Worm (Caenorhabditis elegans) whole organism, young adult: ENCODE measurements around the gene Y39G8B.7.

Source experiments
- B0019.2 ChIP-seq: fragments of 200-800 bp; sonication (Bioruptor generic); conservative IDR thresholded peaks from 2 replicates; pipeline ENCODE4 v1.3.6; 2022; ENCODE audit warnings: missing genetic modification reagents, missing genetic modification characterization, missing compliant biosample characterization
- B0261.1 ChIP-seq: sonication (generic microtip); optimal IDR thresholded peaks from 2 replicates; lab custom pipeline; 2016; ENCODE audit warnings: mild to moderate bottlenecking, missing genetic modification characterization, moderate library complexity, missing compliant biosample characterization
- F55B11.4 ChIP-seq: sonication (generic microtip); optimal IDR thresholded peaks from 2 replicates; lab custom pipeline; 2016; ENCODE audit warnings: missing compliant biosample characterization, missing genetic modification characterization, borderline replicate concordance; ENCODE audit not compliant: insufficient read depth
- F57C9.4 ChIP-seq: sonication (generic microtip); optimal IDR thresholded peaks from 2 replicates; lab custom pipeline; 2017; ENCODE audit warnings: mild to moderate bottlenecking, missing genetic modification characterization, missing compliant biosample characterization
- K12H6.12 ChIP-seq: fragments of 200-800 bp; sonication (Bioruptor generic); optimal IDR thresholded peaks from 2 replicates; lab custom pipeline; 2018; ENCODE audit warnings: mild to moderate bottlenecking, missing genetic modification characterization, missing compliant biosample characterization
- Y53G8AR.9 ChIP-seq: fragments of 200-800 bp; sonication (Bioruptor generic); conservative IDR thresholded peaks from 2 replicates; pipeline ENCODE4 v1.3.6; 2022; ENCODE audit warnings: missing genetic modification reagents, missing genetic modification characterization, missing compliant biosample characterization
- ZK185.1 ChIP-seq: sonication (generic microtip); optimal IDR thresholded peaks from 2 replicates; lab custom pipeline; 2016; ENCODE audit warnings: mild to moderate bottlenecking, missing genetic modification characterization, missing compliant biosample characterization; ENCODE audit not compliant: poor library complexity, severe bottlenecking
- akir-1 ChIP-seq: fragments of 200-800 bp; sonication (Bioruptor generic); optimal IDR thresholded peaks from 2 replicates; lab custom pipeline; 2018; ENCODE audit warnings: mild to moderate bottlenecking, missing genetic modification characterization, moderate library complexity, missing compliant biosample characterization
- atf-7 ChIP-seq: sonication (generic microtip); optimal IDR thresholded peaks from 2 replicates; lab custom pipeline; 2017; ENCODE audit warnings: mild to moderate bottlenecking, missing genetic modification characterization, missing compliant biosample characterization
- athp-1 ChIP-seq: sonication (generic microtip); optimal IDR thresholded peaks from 2 replicates; lab custom pipeline; 2017; ENCODE audit warnings: mild to moderate bottlenecking, missing genetic modification characterization, missing compliant biosample characterization
- attf-5 ChIP-seq: fragments of 200-800 bp; sonication (Bioruptor generic); optimal IDR thresholded peaks from 2 replicates; lab custom pipeline; 2018; ENCODE audit warnings: mild to moderate bottlenecking, missing genetic modification characterization, missing compliant biosample characterization
- bed-1 ChIP-seq: fragments of 200-800 bp; sonication (Bioruptor generic); IDR thresholded peaks from 2 replicates; pipeline ENCODE4 v1.3.6; 2022; ENCODE audit warnings: missing genetic modification reagents, missing genetic modification characterization, missing compliant biosample characterization
- bed-2 ChIP-seq: fragments of 200-800 bp; sonication (Bioruptor generic); IDR thresholded peaks from 2 replicates; pipeline ENCODE4 v1.3.6; 2022; ENCODE audit warnings: missing genetic modification reagents, missing genetic modification characterization, missing compliant biosample characterization
- ccch-3 ChIP-seq: fragments of 200-800 bp; sonication (Bioruptor generic); optimal IDR thresholded peaks from 2 replicates; lab custom pipeline; 2018; ENCODE audit warnings: mild to moderate bottlenecking, missing genetic modification characterization, missing compliant biosample characterization
- cebp-1 ChIP-seq, 2 experiments: fragments of 200-800 bp in 1 of 2; sonication (Bioruptor generic) in 1 of 2; sonication (generic microtip) in 1 of 2; IDR thresholded peaks in 1 of 2; optimal IDR thresholded peaks in 1 of 2; 2 replicates each; pipeline versions ENCODE4 v1.3.6 to Lab custom; 2017 to 2022; ENCODE audit warnings: missing compliant biosample characterization in 2 of 2, missing genetic modification characterization in 2 of 2, mild to moderate bottlenecking in 1 of 2, missing genetic modification reagents in 1 of 2, moderate library complexity in 1 of 2
- cebp-2 ChIP-seq: fragments of 200-800 bp; sonication (Bioruptor generic); IDR thresholded peaks from 2 replicates; pipeline ENCODE4 v1.3.6; 2022; ENCODE audit warnings: missing genetic modification characterization, missing compliant biosample characterization
- ceh-27 ChIP-seq: fragments of 200-800 bp; sonication (Bioruptor generic); optimal IDR thresholded peaks from 2 replicates; lab custom pipeline; 2018; ENCODE audit warnings: mild to moderate bottlenecking, missing genetic modification characterization, moderate library complexity, missing compliant biosample characterization
- ceh-91 ChIP-seq: fragments of 200-800 bp; sonication (Bioruptor generic); IDR thresholded peaks from 2 replicates; pipeline ENCODE4 v1.3.6; 2022; ENCODE audit warnings: missing genetic modification reagents, missing genetic modification characterization, missing compliant biosample characterization
- chd-7 ChIP-seq: sonication (generic microtip); optimal IDR thresholded peaks from 2 replicates; lab custom pipeline; 2016; ENCODE audit warnings: mild to moderate bottlenecking, missing genetic modification characterization, moderate library complexity, missing compliant biosample characterization
- dpl-1 ChIP-seq: fragments of 150-350 bp; optimal IDR thresholded peaks from 2 replicates; lab custom pipeline; 2014; ENCODE audit warnings: missing biosample characterization, missing genetic modification reagents, missing genetic modification characterization
- egl-18 ChIP-seq: fragments of 200-800 bp; sonication (Bioruptor generic); IDR thresholded peaks from 2 replicates; pipeline ENCODE4 v1.3.6; 2022; ENCODE audit warnings: missing genetic modification reagents, missing genetic modification characterization, missing compliant biosample characterization
- egrh-3 ChIP-seq: fragments of 200-800 bp; sonication (Bioruptor generic); IDR thresholded peaks from 2 replicates; pipeline ENCODE4 v1.3.6; 2022; ENCODE audit warnings: missing genetic modification reagents, missing genetic modification characterization, missing compliant biosample characterization
- ekl-4 ChIP-seq: fragments of 200-800 bp; sonication (Bioruptor generic); IDR thresholded peaks from 2 replicates; pipeline ENCODE4 v1.3.6; 2022; ENCODE audit warnings: missing genetic modification reagents, missing genetic modification characterization, missing compliant biosample characterization
- hlh-12 ChIP-seq: sonication (generic microtip); optimal IDR thresholded peaks from 2 replicates; lab custom pipeline; 2016; ENCODE audit warnings: missing genetic modification characterization, missing compliant biosample characterization
- hlh-26 ChIP-seq: fragments of 200-800 bp; sonication (Bioruptor generic); conservative IDR thresholded peaks from 2 replicates; pipeline ENCODE4 v1.3.6; 2022; ENCODE audit warnings: missing genetic modification reagents, missing genetic modification characterization, missing compliant biosample characterization
- hmg-1.2 ChIP-seq: fragments of 200-800 bp; sonication (Bioruptor generic); IDR thresholded peaks from 2 replicates; pipeline ENCODE4 v1.3.6; 2022; ENCODE audit warnings: missing genetic modification reagents, missing genetic modification characterization, missing compliant biosample characterization
- hsf-1 ChIP-seq: fragments of 200-800 bp; sonication (Bioruptor generic); IDR thresholded peaks from 2 replicates; pipeline ENCODE4 v1.3.6; 2022; ENCODE audit warnings: missing genetic modification reagents, missing genetic modification characterization, missing compliant biosample characterization
- lag-1 ChIP-seq: fragments of 200-800 bp; sonication (Bioruptor generic); IDR thresholded peaks from 2 replicates; pipeline ENCODE4 v1.3.6; 2022; ENCODE audit warnings: missing genetic modification reagents, missing genetic modification characterization, missing compliant biosample characterization
- lir-1 ChIP-seq: fragments of 200-800 bp; sonication (Bioruptor generic); conservative IDR thresholded peaks from 2 replicates; pipeline ENCODE4 v1.3.6; 2022; ENCODE audit warnings: missing genetic modification reagents, missing genetic modification characterization, missing compliant biosample characterization
- madf-6 ChIP-seq: fragments of 200-800 bp; sonication (Bioruptor generic); IDR thresholded peaks from 2 replicates; pipeline ENCODE4 v1.3.6; 2022; ENCODE audit warnings: missing genetic modification reagents, missing genetic modification characterization, missing compliant biosample characterization
- mel-28 ChIP-seq: sonication (generic microtip); optimal IDR thresholded peaks from 2 replicates; lab custom pipeline; 2016; ENCODE audit warnings: borderline replicate concordance, mild to moderate bottlenecking, missing genetic modification characterization, missing compliant biosample characterization
- mxl-1 ChIP-seq: sonication (generic microtip); optimal IDR thresholded peaks from 2 replicates; lab custom pipeline; 2016; ENCODE audit warnings: missing genetic modification characterization, missing compliant biosample characterization
- nfya-2 ChIP-seq: fragments of 200-800 bp; sonication (Bioruptor generic); IDR thresholded peaks from 2 replicates; pipeline ENCODE4 v1.3.6; 2022; ENCODE audit warnings: missing genetic modification reagents, missing genetic modification characterization, missing compliant biosample characterization
- nhr-120 ChIP-seq: fragments of 200-800 bp; sonication (Bioruptor generic); IDR thresholded peaks from 2 replicates; pipeline ENCODE4 v1.3.6; 2022; ENCODE audit warnings: missing genetic modification characterization, missing compliant biosample characterization
- nhr-179 ChIP-seq: sonication (generic microtip); optimal IDR thresholded peaks from 2 replicates; lab custom pipeline; 2016; ENCODE audit warnings: mild to moderate bottlenecking, missing genetic modification characterization, missing compliant biosample characterization
- nhr-80 ChIP-seq: sonication (generic microtip); optimal IDR thresholded peaks from 2 replicates; lab custom pipeline; 2016; ENCODE audit warnings: missing genetic modification characterization, missing compliant biosample characterization
- pha-4 ChIP-seq: fragments of 150-350 bp; sonication (generic microtip); optimal IDR thresholded peaks from 2 replicates; lab custom pipeline; 2014; ENCODE audit warnings: missing biosample characterization, missing genetic modification reagents, missing genetic modification characterization
- rcor-1 ChIP-seq: fragments of 200-800 bp; sonication (Bioruptor generic); IDR thresholded peaks from 2 replicates; pipeline ENCODE4 v1.3.6; 2022; ENCODE audit warnings: missing genetic modification reagents, missing genetic modification characterization, missing compliant biosample characterization
- repo-1 ChIP-seq: sonication (generic microtip); optimal IDR thresholded peaks from 2 replicates; lab custom pipeline; 2017; ENCODE audit warnings: mild to moderate bottlenecking, missing genetic modification characterization, missing compliant biosample characterization
- rpc-1 ChIP-seq, 2 experiments: fragments of 150-350 bp in 1 of 2; sonication (generic microtip) in 1 of 2; optimal IDR thresholded peaks; 2 replicates each; lab custom pipeline; 2014 to 2018; ENCODE audit warnings: missing biosample characterization in 1 of 2, missing genetic modification characterization in 1 of 2, missing genetic modification reagents in 1 of 2, missing genotype in 1 of 2
- sea-2 ChIP-seq: fragments of 200-800 bp; sonication (Bioruptor generic); IDR thresholded peaks from 2 replicates; pipeline ENCODE4 v1.3.6; 2022; ENCODE audit warnings: missing genetic modification characterization, missing compliant biosample characterization
- unc-130 ChIP-seq: sonication (generic microtip); optimal IDR thresholded peaks from 2 replicates; lab custom pipeline; 2016; ENCODE audit warnings: missing genetic modification reagents, missing genetic modification characterization, missing compliant biosample characterization
- unc-62 ChIP-seq: fragments of 150-350 bp; optimal IDR thresholded peaks from 2 replicates; lab custom pipeline; 2014; ENCODE audit warnings: missing biosample characterization, missing genetic modification reagents, missing genetic modification characterization
- ztf-25 ChIP-seq: fragments of 200-800 bp; sonication (Bioruptor generic); IDR thresholded peaks from 2 replicates; pipeline ENCODE4 v1.3.6; 2022; ENCODE audit warnings: missing genetic modification reagents, missing genetic modification characterization, missing compliant biosample characterization

The Y39G8B.7 gene

ce11 chrII:13981097-13981496 is 13.7 kb downstream of the Y39G8B.7 start, which contains the start of gene Y39G8B.9:
Y39G8B.9 (plus strand) TSS chrII:13981365.
- TF ChIP-seq hlh-26 (GFP tag; lab: Robert Waterston, UW) (no peak), nhr-80 (tag; lab: Kevin White, UChicago) (peak; percentile 25)
- TF ChIP-seq, all 124 proteins: peak for 1

DNA sequence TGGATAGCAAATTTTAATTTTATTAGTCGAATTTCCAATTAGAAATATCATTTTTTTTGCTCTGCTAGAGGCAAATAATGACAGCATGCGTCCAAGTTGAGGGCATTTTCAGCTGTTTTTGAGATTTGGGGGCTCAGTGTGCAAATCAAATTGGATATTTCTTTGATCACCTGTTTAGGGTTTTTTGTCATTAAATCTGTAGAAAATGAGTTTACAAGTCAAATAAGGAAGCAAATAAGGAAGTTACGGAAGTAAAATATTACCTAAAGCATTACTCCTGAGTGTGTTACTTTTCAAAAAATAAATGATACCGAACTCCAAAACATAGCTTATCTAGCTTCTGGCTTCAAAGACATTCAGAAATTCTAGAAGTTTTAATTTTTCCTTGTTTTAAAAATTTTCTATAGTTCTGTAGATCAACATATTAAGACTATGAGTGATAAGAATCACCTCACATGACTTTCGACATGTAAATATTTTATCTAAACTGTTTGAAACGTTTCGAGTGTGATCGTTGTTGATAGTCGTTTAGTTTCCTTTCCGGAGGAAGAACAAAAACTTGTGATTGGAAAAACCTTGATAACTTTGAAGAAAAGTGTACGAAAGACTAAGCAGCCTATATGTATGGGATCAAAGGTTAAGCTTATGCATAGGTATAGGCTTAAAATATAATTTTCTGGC is 14.9 kb downstream of the Y39G8B.7 start, which contains the start of gene sre-48:
sre-48 (minus strand) TSS at position 51 of the 681 bp plus-strand sequence.
- no peak for TF ChIP-seq dpl-1 (GFP tag; lab: Kevin White, UChicago)
- TF ChIP-seq nhr-120 (GFP tag; lab: Robert Waterston, UW), result no peak
- TF ChIP-seq F55B11.4 (tag; lab: Kevin White, UChicago), result no peak
- no peak for TF ChIP-seq bed-2 (GFP tag; lab: Robert Waterston, UW)
- TF ChIP-seq ekl-4 (GFP tag; lab: Robert Waterston, UW), result no peak
- no peak for TF ChIP-seq K12H6.12 (tag; lab: Kevin White, UChicago)
- no peak for TF ChIP-seq attf-5 (GFP tag; lab: Kevin White, UChicago)
- TF ChIP-seq ccch-3, result no peak
- no peak for TF ChIP-seq nhr-179 (tag; lab: Kevin White, UChicago)
- no peak for TF ChIP-seq ZK185.1 (tag; lab: Kevin White, UChicago)
- TF ChIP-seq chd-7 (tag; lab: Kevin White, UChicago), result no peak
- TF ChIP-seq rcor-1, result no peak
- no peak for TF ChIP-seq mxl-1 (tag; lab: Kevin White, UChicago)
- no peak for TF ChIP-seq Y53G8AR.9

DNA sequence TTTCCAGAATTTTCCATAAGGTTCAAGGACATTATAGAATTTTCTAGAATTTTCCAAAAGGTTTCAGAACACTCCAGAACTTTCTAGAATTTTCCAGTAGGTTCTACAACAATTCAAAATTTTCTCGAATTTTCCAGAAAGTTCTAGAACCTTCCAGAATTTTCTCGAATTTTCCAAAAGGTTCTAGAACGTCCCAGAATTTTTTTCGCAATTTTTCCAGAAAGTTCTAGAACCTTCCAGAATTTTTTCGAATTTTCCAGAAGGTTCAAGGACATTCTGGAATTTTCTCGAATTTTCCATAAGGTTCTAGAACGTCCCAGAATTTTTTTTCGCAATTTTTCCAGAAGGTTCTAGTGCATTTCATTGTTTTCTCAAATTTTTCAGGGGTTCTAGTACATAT is 17.1 kb downstream of the Y39G8B.7 start:
- TF ChIP-seq lir-1 (no peak), egl-18 (no peak), rpc-1 (optimal IDR thresholded peaks at IDR 0.05; lab: Kevin White, UChicago) (peak; percentile 31), rpc-1 (tag; optimal IDR thresholded peaks at IDR 0.05; lab: Kevin White, UChicago) (no peak), hsf-1 (peak; percentile 93)
- TF ChIP-seq, all 124 proteins: peak for 2

DNA sequence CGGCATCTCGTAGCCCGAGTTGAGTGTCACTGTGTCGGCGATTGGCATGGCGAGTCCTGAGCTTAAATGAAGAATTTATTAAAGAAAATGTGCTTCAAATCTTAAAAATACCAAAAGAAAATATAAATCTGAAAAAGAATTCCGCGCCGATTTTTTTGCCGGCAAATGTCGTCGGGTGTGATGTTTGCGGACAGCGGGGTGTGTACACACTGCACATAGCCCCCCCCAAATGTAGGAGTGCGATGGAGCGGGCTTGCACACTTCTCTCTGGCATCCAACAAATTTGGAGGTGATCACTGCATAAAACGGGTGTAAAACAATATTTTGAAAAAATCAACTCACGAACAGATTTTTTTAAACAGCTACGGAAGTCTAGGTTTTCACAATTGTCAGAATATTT is 18.7 kb downstream of the Y39G8B.7 start, which contains the start of gene Y39G8B.2:
Y39G8B.2 (minus strand) TSS at position 61 of the 400 bp plus-strand sequence.
- TF ChIP-seq lir-1, result no peak
- TF ChIP-seq hmg-1.2 (GFP tag; lab: Robert Waterston, UW), result peak; percentile 72
- TF ChIP-seq cebp-1 (GFP tag; IDR thresholded peaks at IDR 0.05; lab: Robert Waterston, UW), result no peak
- TF ChIP-seq cebp-1 (tag; optimal IDR thresholded peaks at IDR 0.05; lab: Kevin White, UChicago), result no peak
- TF ChIP-seq B0019.2 (GFP tag; lab: Robert Waterston, UW), result no peak
- no peak for TF ChIP-seq cebp-2
- TF ChIP-seq unc-62 (GFP tag; lab: Kevin White, UChicago), result no peak
- peak; percentile 22 for TF ChIP-seq athp-1 (tag; lab: Kevin White, UChicago)
- no peak for TF ChIP-seq unc-130 (GFP tag; lab: Kevin White, UChicago)
- TF ChIP-seq lag-1 (GFP tag; lab: Robert Waterston, UW), result no peak
- TF ChIP-seq sea-2 (GFP tag; lab: Robert Waterston, UW), result no peak
- TF ChIP-seq nfya-2, result no peak
- peak; percentile 74 for TF ChIP-seq egrh-3
- TF ChIP-seq atf-7, result no peak
- TF ChIP-seq F57C9.4 (tag; lab: Kevin White, UChicago), result no peak
- TF ChIP-seq madf-6 (GFP tag; lab: Robert Waterston, UW), result no peak
- no peak for TF ChIP-seq bed-1
- no peak for TF ChIP-seq hlh-12
- TF ChIP-seq pha-4 (tag; lab: Kevin White, UChicago), result peak; percentile 60
- no peak for TF ChIP-seq ceh-91 (GFP tag; lab: Robert Waterston, UW)
- TF ChIP-seq akir-1 (GFP tag; lab: Kevin White, UChicago), result no peak
- no peak for TF ChIP-seq ztf-25
- no peak for TF ChIP-seq repo-1 (tag; lab: Kevin White, UChicago)
- TF ChIP-seq mel-28 (tag; lab: Kevin White, UChicago), result no peak
- TF ChIP-seq ceh-27 (GFP tag; lab: Kevin White, UChicago), result peak; percentile 79
- TF ChIP-seq B0261.1, result no peak
